Worm (Caenorhabditis elegans): ENCODE measurements around the gene grl-30.

DNA sequence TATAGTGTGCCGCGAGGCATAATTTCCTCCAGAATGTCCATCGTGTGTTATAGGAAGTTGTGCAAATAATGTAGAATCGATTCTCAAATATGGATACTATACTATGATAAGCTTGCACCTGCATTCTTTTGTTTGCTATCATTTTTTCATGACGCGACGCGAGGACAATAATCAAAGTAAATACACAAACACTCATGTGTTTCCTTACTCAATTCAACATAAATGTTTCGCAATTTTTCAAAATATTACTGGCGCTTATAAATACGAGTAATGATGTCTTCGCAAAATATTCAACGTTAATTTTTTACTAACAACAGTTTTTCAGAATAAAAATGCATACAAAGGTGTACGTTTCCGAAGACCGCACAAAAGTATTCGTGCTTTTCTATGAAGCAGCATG, 32.8 kb upstream of the grl-30 start, which contains the start of gene irg-1:
- TF ChIP-seq ztf-1 (GFP tag; conservative IDR thresholded peaks at IDR 0.05) = no peak
- TF ChIP-seq nhr-11 (tag; optimal IDR thresholded peaks at IDR 0.05) = no peak
- TF ChIP-seq aly-2 (tag; optimal IDR thresholded peaks at IDR 0.05) = no peak
- no peak for TF ChIP-seq unc-62 (GFP tag; optimal IDR thresholded peaks at IDR 0.05)
- TF ChIP-seq ztf-11 (tag; optimal IDR thresholded peaks at IDR 0.05) = no peak
